Fruit fly (Drosophila melanogaster) whole organism, wandering third instar larva: ENCODE results near the gene Fign.

Experiments
- Abd-B ChIP-seq: fragments of >200 bp; optimal IDR thresholded peaks from 2 replicates; lab custom pipeline; 2017; ENCODE audit warnings: missing biosample characterization, missing genetic modification characterization
- CrebA ChIP-seq: fragments of 200-800 bp; sonication (Bioruptor generic); optimal IDR thresholded peaks from 2 replicates; lab custom pipeline; 2016; ENCODE audit warnings: missing biosample characterization, mild to moderate bottlenecking, missing genetic modification characterization, borderline replicate concordance
- Dfd ChIP-seq: fragments of >200 bp; optimal IDR thresholded peaks from 2 replicates; lab custom pipeline; 2017; ENCODE audit warnings: missing biosample characterization, missing genetic modification characterization
- Dif ChIP-seq: fragments of 200-275, 200-300 bp; sonication (Bioruptor generic); optimal IDR thresholded peaks from 2 replicates; lab custom pipeline; 2018; ENCODE audit warnings: missing biosample characterization, missing genetic modification characterization; ENCODE audit not compliant: partially characterized antibody
- Hnf4 ChIP-seq: fragments of 200-800 bp; sonication (Bioruptor generic); optimal IDR thresholded peaks from 2 replicates; lab custom pipeline; 2016; ENCODE audit warnings: missing biosample characterization, mild to moderate bottlenecking, missing genetic modification characterization
- Hr78 ChIP-seq: fragments of >200 bp; optimal IDR thresholded peaks from 2 replicates; lab custom pipeline; 2017; ENCODE audit warnings: missing biosample characterization, missing genetic modification characterization
- Hr83 ChIP-seq: fragments of 200-300 bp; sonication (Bioruptor generic); optimal IDR thresholded peaks from 2 replicates; lab custom pipeline; 2016; ENCODE audit warnings: missing biosample characterization, mild to moderate bottlenecking, missing genetic modification characterization, moderate library complexity; ENCODE audit not compliant: poor library complexity, severe bottlenecking
- Jra ChIP-seq: sonication (Bioruptor generic); optimal IDR thresholded peaks from 2 replicates; lab custom pipeline; 2016; ENCODE audit warnings: missing biosample characterization, missing genetic modification characterization
- Mio ChIP-seq: sonication (Bioruptor generic); optimal IDR thresholded peaks from 2 replicates; lab custom pipeline; 2016; ENCODE audit warnings: missing biosample characterization, missing genetic modification characterization
- Myc ChIP-seq: fragments of >200 bp; optimal IDR thresholded peaks from 2 replicates; lab custom pipeline; 2017
- OdsH ChIP-seq: fragments of 200-800 bp; sonication (Bioruptor generic); optimal IDR thresholded peaks from 2 replicates; lab custom pipeline; 2016; ENCODE audit warnings: missing biosample characterization, mild to moderate bottlenecking, missing genetic modification characterization
- Rel ChIP-seq, 2 experiments: fragments of 200-800 bp; sonication (Bioruptor generic) in 1 of 2; optimal IDR thresholded peaks; 2 replicates in 1 of 2; 3 replicates in 1 of 2; lab custom pipeline; 2016 to 2019; ENCODE audit warnings: mild to moderate bottlenecking in 2 of 2, missing biosample characterization in 2 of 2, missing genetic modification characterization in 2 of 2, moderate library complexity in 1 of 2
- Sp1 ChIP-seq: fragments of 200-800 bp; sonication (Bioruptor generic); optimal IDR thresholded peaks from 3 replicates; lab custom pipeline; 2019; ENCODE audit warnings: missing biosample characterization, mild to moderate bottlenecking, missing genetic modification characterization, moderate library complexity
- Vsx2 ChIP-seq: fragments of 200-300, 225-300 bp; sonication (Bioruptor generic); optimal IDR thresholded peaks from 2 replicates; lab custom pipeline; 2018; ENCODE audit warnings: missing biosample characterization, missing genetic modification characterization; ENCODE audit not compliant: partially characterized antibody
- br ChIP-seq: fragments of 200-800 bp; sonication (Bioruptor generic); optimal IDR thresholded peaks from 2 replicates; lab custom pipeline; 2016; ENCODE audit warnings: missing biosample characterization, missing genetic modification characterization
- brk ChIP-seq: fragments of 200-800 bp; sonication (Bioruptor generic); optimal IDR thresholded peaks from 2 replicates; lab custom pipeline; 2016; ENCODE audit warnings: missing biosample characterization, mild to moderate bottlenecking, missing genetic modification characterization
- dl ChIP-seq, 2 experiments: fragments of 175-275, 200-275 bp in 1 of 2; fragments of 200-275 bp in 1 of 2; sonication (Bioruptor generic); optimal IDR thresholded peaks; lab custom pipeline; 2018; ENCODE audit warnings: mild to moderate bottlenecking in 2 of 2, missing biosample characterization in 2 of 2, missing genetic modification characterization in 2 of 2, moderate library complexity in 2 of 2; ENCODE audit not compliant: partially characterized antibody in 2 of 2, insufficient read depth in 1 of 2
- dmrt93B ChIP-seq: fragments of 200-800 bp; sonication (Bioruptor generic); optimal IDR thresholded peaks from 2 replicates; lab custom pipeline; 2018; ENCODE audit warnings: missing biosample characterization, mild to moderate bottlenecking, missing genetic modification characterization
- dsf ChIP-seq: sonication (Bioruptor generic); optimal IDR thresholded peaks from 2 replicates; lab custom pipeline; 2016; ENCODE audit warnings: missing biosample characterization, missing genetic modification characterization, borderline replicate concordance
- ey ChIP-seq: fragments of 200-800 bp; sonication (Bioruptor generic); optimal IDR thresholded peaks from 2 replicates; lab custom pipeline; 2016; ENCODE audit warnings: missing biosample characterization, missing genetic modification characterization
- fru ChIP-seq: fragments of 200-800 bp; sonication (Bioruptor generic); optimal IDR thresholded peaks from 3 replicates; lab custom pipeline; 2016; ENCODE audit warnings: missing biosample characterization, mild to moderate bottlenecking, missing genetic modification characterization
- h ChIP-seq: fragments of 200-800 bp; sonication (Bioruptor generic); optimal IDR thresholded peaks from 3 replicates; lab custom pipeline; 2016; ENCODE audit warnings: missing biosample characterization, mild to moderate bottlenecking, missing genetic modification characterization
- jim ChIP-seq: fragments of 175-275, 200-325 bp; sonication (Bioruptor generic); optimal IDR thresholded peaks from 2 replicates; lab custom pipeline; 2016; ENCODE audit warnings: missing biosample characterization, mild to moderate bottlenecking, missing genetic modification characterization
- lola ChIP-seq: fragments of >200 bp; optimal IDR thresholded peaks from 2 replicates; lab custom pipeline; 2017; ENCODE audit warnings: missing biosample characterization, missing genetic modification characterization
- pan ChIP-seq: fragments of >200 bp; optimal IDR thresholded peaks from 2 replicates; lab custom pipeline; 2017
- psq ChIP-seq: fragments of 200-800 bp; sonication (Bioruptor generic); optimal IDR thresholded peaks from 3 replicates; lab custom pipeline; 2017; ENCODE audit warnings: missing biosample characterization, mild to moderate bottlenecking, missing genetic modification characterization, moderate library complexity
- sage ChIP-seq: fragments of 200-800 bp; sonication (Bioruptor generic); optimal IDR thresholded peaks from 2 replicates; lab custom pipeline; 2016; ENCODE audit warnings: missing biosample characterization, mild to moderate bottlenecking, missing genetic modification characterization
- tai ChIP-seq: sonication (Bioruptor generic); optimal IDR thresholded peaks from 2 replicates; lab custom pipeline; 2016; ENCODE audit warnings: missing biosample characterization, missing genetic modification characterization
- usp ChIP-seq: fragments of >200 bp; optimal IDR thresholded peaks from 2 replicates; lab custom pipeline; 2017; ENCODE audit warnings: missing biosample characterization, missing genetic modification characterization

Gene Fign

DNA sequence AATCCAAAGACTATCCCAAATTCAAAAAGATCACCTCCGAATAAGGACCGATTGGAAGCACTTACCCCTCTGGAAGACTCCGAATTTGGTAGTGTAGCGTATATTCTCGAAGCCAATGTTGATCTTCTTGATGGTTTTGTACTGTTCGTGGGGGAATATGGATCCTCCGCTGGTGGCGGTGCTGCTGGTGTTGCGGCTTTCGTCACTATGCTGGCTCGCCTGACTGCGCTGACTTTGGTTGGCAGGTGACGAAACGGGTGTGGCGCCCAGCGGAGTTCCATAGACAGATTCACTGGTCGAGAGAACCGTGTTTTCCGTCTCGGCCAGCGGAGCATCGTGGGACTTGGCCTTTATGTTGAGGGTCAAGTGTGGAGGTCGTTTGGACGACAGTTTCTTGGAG is 18.6 kb downstream of the Fign start:
- TF ChIP-seq sage (GFP tag; lab: Kevin White, UChicago) (no peak), ey (GFP tag; lab: Kevin White, UChicago) (no peak), Hnf4 (GFP tag; lab: Kevin White, UChicago) (no peak), Mio (GFP tag; lab: Kevin White, UChicago) (no peak), Jra (no peak)

DNA sequence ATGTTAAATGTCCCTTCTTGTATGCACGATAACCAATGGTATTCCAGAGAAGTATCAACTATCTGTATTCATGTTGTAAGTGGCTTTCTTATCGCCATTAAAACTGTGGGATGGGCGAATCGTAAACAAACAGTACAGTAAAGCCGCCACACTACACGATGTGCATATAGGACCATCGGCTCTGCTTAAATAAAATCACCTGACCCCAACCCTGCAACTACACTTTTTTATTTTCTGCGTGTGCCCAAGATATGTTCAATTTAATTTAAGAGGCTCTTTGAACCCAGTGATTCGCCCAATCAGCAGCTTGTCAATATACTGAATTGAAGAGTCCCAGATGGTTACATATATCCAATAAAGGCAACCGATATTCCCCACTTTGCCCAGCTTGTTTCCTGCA is 19.9 kb downstream of the Fign start:
- no peak for TF ChIP-seq Myc (lab: Kevin White, UChicago)
- no peak for TF ChIP-seq psq (GFP tag; lab: Kevin White, UChicago)
- no peak for TF ChIP-seq usp (GFP tag; lab: Kevin White, UChicago)
- no peak for TF ChIP-seq fru (GFP tag; lab: Kevin White, UChicago)
- TF ChIP-seq Rel (GFP tag; optimal IDR thresholded peaks at IDR 0.05; lab: Kevin White, UChicago) = no peak
- TF ChIP-seq Rel (tag; optimal IDR thresholded peaks at IDR 0.05; lab: Kevin White, UChicago) = no peak
- no peak for TF ChIP-seq dmrt93B (GFP tag; lab: Kevin White, UChicago)
- TF ChIP-seq tai (GFP tag; lab: Kevin White, UChicago) = no peak
- TF ChIP-seq Jra = no peak
- no peak for TF ChIP-seq Hr78 (GFP tag; lab: Kevin White, UChicago)
- TF ChIP-seq Sp1 (GFP tag; lab: Kevin White, UChicago) = no peak
- no peak for TF ChIP-seq Hnf4 (GFP tag; lab: Kevin White, UChicago)
- no peak for TF ChIP-seq lola (GFP tag; lab: Kevin White, UChicago)
- no peak for TF ChIP-seq brk (GFP tag; lab: Kevin White, UChicago)
- TF ChIP-seq br (GFP tag; lab: Kevin White, UChicago) = no peak

DNA sequence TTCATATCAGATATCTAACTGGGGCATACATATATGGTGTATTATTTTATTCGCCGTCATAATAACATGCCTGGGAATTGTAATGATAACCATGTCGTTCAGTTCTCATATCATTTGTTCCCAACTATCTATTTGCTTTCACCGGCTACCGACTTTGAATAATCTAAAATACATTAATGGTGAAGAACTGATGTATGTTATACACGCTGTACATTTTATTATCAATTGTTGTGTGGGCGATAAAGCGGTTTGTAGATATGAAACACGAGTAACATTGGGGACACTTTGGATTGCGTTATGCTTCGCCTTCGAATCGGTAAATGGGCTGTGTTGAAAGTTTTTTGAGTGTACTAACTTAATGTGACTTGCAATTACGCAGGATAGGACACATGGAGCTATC is 20.5 kb downstream of the Fign start:
- TF ChIP-seq psq (GFP tag; lab: Kevin White, UChicago) (no peak), dsf (GFP tag; lab: Kevin White, UChicago) (no peak), tai (GFP tag; lab: Kevin White, UChicago) (no peak), Hr78 (GFP tag; lab: Kevin White, UChicago) (no peak), Hr83 (no peak), dl (GFP tag; optimal IDR thresholded peaks at IDR 0.05; lab: Kevin White, UChicago; ENCODE audit: insufficient read depth in 1 of 2, partially characterized antibody in 2 of 2) (no peak), CrebA (GFP tag; lab: Kevin White, UChicago) (no peak), Myc (lab: Kevin White, UChicago) (no peak), Jra (no peak), Vsx2 (GFP tag; lab: Kevin White, UChicago) (no peak), fru (GFP tag; lab: Kevin White, UChicago) (no peak), ey (GFP tag; lab: Kevin White, UChicago) (no peak)

DNA sequence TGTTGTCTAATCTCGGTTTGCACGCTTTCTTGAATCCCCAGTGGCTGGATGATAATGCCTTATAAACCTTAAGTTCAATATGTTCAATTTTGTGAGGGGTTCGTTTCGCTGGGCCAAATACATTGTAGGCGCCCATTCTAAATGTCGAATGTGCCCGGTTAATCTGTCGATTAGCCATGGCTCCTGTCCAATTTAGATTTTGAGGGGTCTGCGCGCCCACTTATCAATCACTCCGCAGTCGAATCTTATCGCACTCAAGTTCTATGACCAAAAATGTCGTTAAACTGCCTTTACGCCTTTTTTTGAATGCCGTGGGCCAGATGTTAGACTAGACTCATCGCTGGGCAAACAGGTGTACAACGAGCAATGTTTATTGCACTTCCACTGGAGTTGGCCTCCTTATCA is 21.6 kb downstream of the Fign start:
- TF ChIP-seq Dif (GFP tag; lab: Kevin White, UChicago) = no peak
- TF ChIP-seq OdsH (GFP tag; lab: Kevin White, UChicago) = no peak
- TF ChIP-seq jim (GFP tag; lab: Kevin White, UChicago) = no peak
- no peak for TF ChIP-seq Vsx2 (GFP tag; lab: Kevin White, UChicago)
- no peak for TF ChIP-seq Dfd
- no peak for TF ChIP-seq psq (GFP tag; lab: Kevin White, UChicago)
- TF ChIP-seq Rel (GFP tag; optimal IDR thresholded peaks at IDR 0.05; lab: Kevin White, UChicago) = no peak
- peak; percentile 1 for TF ChIP-seq Rel (tag; optimal IDR thresholded peaks at IDR 0.05; lab: Kevin White, UChicago)
- TF ChIP-seq dsf (GFP tag; lab: Kevin White, UChicago) = no peak
- no peak for TF ChIP-seq Hr78 (GFP tag; lab: Kevin White, UChicago)
- peak; percentile 39 for TF ChIP-seq CrebA (GFP tag; lab: Kevin White, UChicago)
- TF ChIP-seq Abd-B (GFP tag; lab: Kevin White, UChicago) = no peak
- TF ChIP-seq dmrt93B (GFP tag; lab: Kevin White, UChicago) = no peak
- peak; percentile 54 for TF ChIP-seq h (GFP tag; lab: Kevin White, UChicago)
- no peak for TF ChIP-seq dl (GFP tag; optimal IDR thresholded peaks at IDR 0.05; lab: Kevin White, UChicago; ENCODE audit: insufficient read depth in 1 of 2, partially characterized antibody in 2 of 2)
- TF ChIP-seq Hr83 = no peak

DNA sequence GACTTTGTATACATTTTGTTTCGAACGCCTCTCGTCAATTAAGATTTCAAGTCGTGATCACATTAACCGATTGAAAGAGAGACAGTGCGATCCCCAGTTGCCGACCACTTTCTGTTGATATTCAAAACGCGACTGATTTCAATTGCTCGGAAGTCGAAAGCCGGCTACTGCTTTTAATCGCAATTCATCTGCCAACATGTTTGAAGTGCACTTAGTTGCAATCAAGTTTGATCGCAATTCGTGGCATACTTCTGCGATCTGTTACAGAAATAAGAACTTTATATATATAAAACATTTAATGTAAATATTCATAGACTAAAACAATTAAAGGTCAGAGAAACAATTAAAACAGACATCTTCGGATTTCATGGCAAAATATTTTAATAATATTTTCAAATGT is 25.1 kb downstream of the Fign start, which contains the start of gene CG9664:
CG9664 (minus strand) TSS at position 135 of the 400 bp plus-strand sequence.
- no peak for TF ChIP-seq OdsH (GFP tag; lab: Kevin White, UChicago)
- no peak for TF ChIP-seq jim (GFP tag; lab: Kevin White, UChicago)
- TF ChIP-seq pan (lab: Kevin White, UChicago) = no peak
- peak; percentile 3 for TF ChIP-seq sage (GFP tag; lab: Kevin White, UChicago)
